Worm (Caenorhabditis elegans) whole organism, L4 larva: Measurements from ENCODE around the gene T08G5.1.
"Not testable (repeated sequence)": the region's sequence is repeated elsewhere in the genome, so short reads cannot be mapped to it uniquely, and the experiment has no call there.

Experiments used
- ama-1 ChIP-seq: fragments of 150-350 bp; optimal IDR thresholded peaks from 2 replicates; lab custom pipeline; 2014; ENCODE audit warnings: inconsistent platforms, mixed read lengths
- ces-1 ChIP-seq: fragments of 150-350 bp; sonication (generic microtip); optimal IDR thresholded peaks from 4 replicates; lab custom pipeline; 2014; ENCODE audit warnings: missing biosample characterization, missing genetic modification reagents, missing genetic modification characterization
- daf-12 ChIP-seq: fragments of 150-350 bp; optimal IDR thresholded peaks from 2 replicates; lab custom pipeline; 2014; ENCODE audit warnings: missing biosample characterization, missing genetic modification reagents, missing genetic modification characterization
- daf-8 ChIP-seq: fragments of 200-800 bp; sonication (Bioruptor generic); IDR thresholded peaks from 2 replicates; pipeline ENCODE4 v1.3.6; 2022; ENCODE audit warnings: missing genetic modification characterization, missing compliant biosample characterization
- dmd-9 ChIP-seq: fragments of 200-800 bp; sonication (Bioruptor generic); IDR thresholded peaks from 2 replicates; pipeline ENCODE4 v1.3.6; 2022; ENCODE audit warnings: missing genetic modification reagents, missing genetic modification characterization, missing compliant biosample characterization
- fos-1 ChIP-seq: fragments of 150-350 bp; optimal IDR thresholded peaks from 2 replicates; lab custom pipeline; 2014; ENCODE audit warnings: missing biosample characterization, missing genetic modification characterization
- lin-13 ChIP-seq: fragments of 150-350 bp; optimal IDR thresholded peaks from 2 replicates; lab custom pipeline; 2014; ENCODE audit warnings: missing biosample characterization, missing genetic modification reagents, missing genetic modification characterization
- madf-9 ChIP-seq: fragments of 200-800 bp; sonication (Bioruptor generic); conservative IDR thresholded peaks from 2 replicates; pipeline ENCODE4 v1.3.6; 2022; ENCODE audit warnings: missing genetic modification reagents, missing genetic modification characterization, missing compliant biosample characterization
- nhr-25 ChIP-seq: sonication (generic microtip); optimal IDR thresholded peaks from 2 replicates; lab custom pipeline; 2017; ENCODE audit warnings: missing genetic modification characterization, mild to moderate bottlenecking, missing compliant biosample characterization, antibody characterized with exemption, moderate library complexity, borderline replicate concordance; ENCODE audit not compliant: insufficient read depth
- nhr-6 ChIP-seq: fragments of 150-350 bp; optimal IDR thresholded peaks from 2 replicates; lab custom pipeline; 2014; ENCODE audit warnings: missing biosample characterization, missing genetic modification characterization
- nhr-76 ChIP-seq: fragments of 150-350 bp; optimal IDR thresholded peaks from 2 replicates; lab custom pipeline; 2014; ENCODE audit warnings: missing biosample characterization, missing genetic modification characterization
- snpc-4 ChIP-seq: fragments of 150-350 bp; optimal IDR thresholded peaks from 2 replicates; lab custom pipeline; 2014; ENCODE audit warnings: missing biosample characterization, missing genetic modification characterization
- unc-62 ChIP-seq, 3 experiments: fragments of 150-350 bp in 1 of 3; sonication (generic microtip); optimal IDR thresholded peaks in 2 of 3; peaks in 1 of 3; 1 replicate in 1 of 3; 2 replicates in 2 of 3; lab custom pipeline; 2014 to 2017; ENCODE audit warnings: missing biosample characterization in 3 of 3, missing genetic modification characterization in 3 of 3, missing genetic modification reagents in 3 of 3, missing genotype in 1 of 3
- ztf-11 ChIP-seq: fragments of 150-350 bp; optimal IDR thresholded peaks from 2 replicates; lab custom pipeline; 2014; ENCODE audit warnings: missing biosample characterization, missing genetic modification characterization

DNA sequence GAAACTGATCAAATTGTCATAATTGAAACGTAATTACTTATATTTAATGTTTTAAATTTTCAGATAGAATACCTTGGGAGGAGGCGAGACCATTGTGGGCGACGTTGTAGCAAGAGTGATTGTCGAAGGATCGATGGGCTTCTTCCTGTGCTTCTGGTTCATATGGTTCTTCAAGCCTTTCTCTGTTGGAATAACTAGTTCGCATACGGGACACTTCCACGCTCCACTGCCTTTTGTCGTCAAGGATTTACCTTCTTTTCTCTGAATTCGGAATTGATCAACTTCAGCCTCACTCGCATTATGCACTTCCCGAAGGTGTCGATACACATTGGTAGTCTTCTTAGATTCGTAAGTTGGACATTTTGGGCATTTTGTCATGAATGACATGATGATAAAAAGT is 30.7 kb downstream of the T08G5.1 start, which contains the start of gene F58D12.1:
- not testable (repeated sequence) for TF ChIP-seq daf-8; snpc-4 (tag; lab: Kevin White, UChicago); nhr-76 (tag; lab: Kevin White, UChicago); nhr-6; unc-62 (GFP tag; optimal IDR thresholded peaks at IDR 0.05 in 1 of 2; lab: Kevin White, UChicago); unc-62 (tag; optimal IDR thresholded peaks at IDR 0.05; lab: Kevin White, UChicago); lin-13 (GFP tag; lab: Kevin White, UChicago); nhr-25 (tag; lab: Kevin White, UChicago); fos-1 (tag; lab: Kevin White, UChicago); ces-1 (GFP tag; lab: Kevin White, UChicago); ama-1 (lab: Kevin White, UChicago); daf-12 (tag; lab: Kevin White, UChicago); ztf-11 (tag; lab: Kevin White, UChicago); dmd-9 (GFP tag; lab: Robert Waterston, UW); madf-9 (GFP tag; lab: Robert Waterston, UW)
